Worm (Caenorhabditis elegans): Measurements from ENCODE around the gene dmsr-10.

DNA sequence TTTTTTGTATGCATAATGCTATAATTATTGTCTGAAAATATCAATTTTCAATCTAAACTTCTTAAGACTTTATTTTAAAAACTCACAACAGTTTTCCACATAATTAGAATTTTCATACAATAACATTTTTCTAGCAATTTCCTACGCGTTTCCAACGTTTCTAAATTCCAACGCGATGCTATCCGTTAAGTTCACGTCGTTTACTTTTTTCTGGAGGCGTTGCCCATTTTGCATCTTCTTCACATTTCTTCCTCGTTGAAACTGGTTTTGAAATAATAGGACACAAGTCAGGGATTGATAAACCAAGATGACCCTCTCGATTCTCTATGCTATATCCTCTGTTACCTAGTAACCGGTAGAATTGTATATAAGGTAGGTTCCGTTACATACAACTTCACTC, 33.5 kb upstream of the dmsr-10 start, which contains the start of the genes T15B7.14 and col-143:
- TF ChIP-seq ama-1 (optimal IDR thresholded peaks at IDR 0.05) (no peak), nfya-1 (tag; optimal IDR thresholded peaks at IDR 0.05; ENCODE audit: insufficient read depth) (no peak), ceh-16 (tag; optimal IDR thresholded peaks at IDR 0.05) (no peak), ceh-82 (tag; optimal IDR thresholded peaks at IDR 0.05) (no peak), snpc-4 (tag; optimal IDR thresholded peaks at IDR 0.05) (no peak)

All from whole organism, L3 larva.